Worm (Caenorhabditis elegans): ENCODE measurements around the gene F01F1.2.

DNA sequence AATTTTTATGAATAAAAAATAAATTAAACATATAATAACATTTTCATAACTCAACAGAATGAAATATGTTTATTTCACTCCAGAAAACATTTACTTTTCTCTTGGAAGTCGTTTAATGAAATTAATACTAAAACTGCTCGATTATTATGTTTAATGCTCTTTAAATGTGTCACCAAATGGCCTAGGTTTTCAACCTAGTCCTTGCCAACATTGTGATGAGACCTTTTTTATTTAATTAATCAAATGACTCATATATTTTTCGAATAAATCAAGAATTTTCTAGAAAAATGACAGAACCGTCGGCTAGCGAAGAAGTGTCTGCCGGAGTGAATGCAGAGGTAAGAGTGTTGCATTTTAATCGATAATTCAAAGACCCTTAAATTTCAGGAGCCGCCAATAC lies 14.1 kb upstream of the F01F1.2 start, which contains the start of gene rabn-5:
- TF ChIP-seq ztf-23 (GFP tag; IDR thresholded peaks at IDR 0.05) (no peak), flt-1 (GFP tag; IDR thresholded peaks at IDR 0.05) (no peak)
